Worm (Caenorhabditis elegans) whole organism, L1 larva: ENCODE results near the gene srlf-29.

Experiments used
- elt-3 ChIP-seq, 6 experiments: fragments of 150-350 bp in 1 of 6; sonication (generic microtip); optimal IDR thresholded peaks; 2 replicates each; lab custom pipeline; 2017 to 2018; ENCODE audit warnings: missing biosample characterization in 6 of 6, missing genetic modification characterization in 6 of 6, inconsistent platforms in 1 of 6
- pqm-1 ChIP-seq: sonication (generic microtip); optimal IDR thresholded peaks from 3 replicates; lab custom pipeline; 2017; ENCODE audit warnings: missing biosample characterization, missing genetic modification characterization
- skn-1 ChIP-seq: fragments of 150-350 bp; optimal IDR thresholded peaks from 2 replicates; lab custom pipeline; 2014; ENCODE audit warnings: missing biosample characterization, missing genetic modification characterization
- vab-15 ChIP-seq: sonication (generic microtip); optimal IDR thresholded peaks from 2 replicates; lab custom pipeline; 2017; ENCODE audit warnings: missing genotype, mild to moderate bottlenecking, missing genetic modification characterization, missing compliant biosample characterization

ce11 chrII:1682218-1682617, 16.1 kb downstream of the srlf-29 start, which contains the start of gene fbxb-26:
- no peak for TF ChIP-seq pqm-1 (tag; lab: Kevin White, UChicago)
- TF ChIP-seq vab-15 (tag; lab: Kevin White, UChicago): no peak
- no peak for TF ChIP-seq elt-3 (tag; optimal IDR thresholded peaks at IDR 0.05; lab: Kevin White, UChicago)
- TF ChIP-seq skn-1 (tag; lab: Kevin White, UChicago): no peak
